Worm (Caenorhabditis elegans): Measurements from ENCODE around the gene npp-25.

ce11 chrIII:12944064-12944463, 18.3 kb upstream of the npp-25 start:
- no peak for TF ChIP-seq ztf-29 (GFP tag; IDR thresholded peaks at IDR 0.05)
- TF ChIP-seq flt-1 (GFP tag; IDR thresholded peaks at IDR 0.05) = no peak
- TF ChIP-seq ztf-23 (GFP tag; IDR thresholded peaks at IDR 0.05) = no peak
- TF ChIP-seq tab-1 (GFP tag; IDR thresholded peaks at IDR 0.05) = no peak
- TF ChIP-seq T22C8.4 (GFP tag; IDR thresholded peaks at IDR 0.05) = no peak
- no peak for TF ChIP-seq klf-2 (GFP tag; conservative IDR thresholded peaks at IDR 0.05)
- TF ChIP-seq med-1 (GFP tag; optimal IDR thresholded peaks at IDR 0.05; ENCODE audit: insufficient read depth) = no peak
